Fruit fly (Drosophila melanogaster): ENCODE measurements around the gene fz2.

fz2 gene

DNA sequence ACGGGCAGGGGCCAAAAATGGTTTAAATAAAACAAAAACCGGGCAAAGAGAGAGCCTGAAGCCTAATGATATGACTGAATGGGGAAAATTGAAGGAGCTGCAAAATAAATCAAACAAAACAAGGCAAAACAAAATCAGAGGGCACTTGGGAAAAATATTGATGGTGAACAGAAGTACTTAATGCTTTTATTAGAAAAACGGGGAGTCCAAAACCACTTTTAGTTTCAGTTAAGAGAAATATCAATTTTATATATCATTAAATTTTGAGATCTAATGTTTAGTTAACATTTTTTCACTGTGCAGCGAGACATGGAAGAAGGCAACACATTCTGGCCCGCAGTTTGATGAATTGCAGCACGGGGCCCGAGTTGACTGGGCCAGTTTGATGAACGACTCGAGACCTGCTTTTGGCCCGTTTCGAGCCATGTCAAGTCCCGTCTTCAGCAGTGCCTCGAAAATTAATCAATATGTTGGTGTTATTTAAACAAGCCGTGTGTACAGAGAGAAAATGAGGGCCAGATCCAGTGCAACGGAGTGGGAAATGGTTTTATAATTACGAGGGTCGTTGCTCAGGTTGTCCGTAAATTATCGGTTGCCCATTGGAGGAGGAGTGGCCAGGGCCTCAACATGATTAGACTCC, 68.8 kb downstream of the fz2 start (continued):
- peak; percentile 2 for TF ChIP-seq CG8290 (GFP tag; optimal IDR thresholded peaks at IDR 0.05)
- TF ChIP-seq CG8290 (tag; optimal IDR thresholded peaks at IDR 0.05): peak in 1 of 2 experiments; percentile 12
- TF ChIP-seq sob (GFP tag; IDR thresholded peaks at IDR 0.05): no peak
- no peak for TF ChIP-seq cas (GFP tag; IDR thresholded peaks at IDR 0.05)
- peak; percentile 6 for TF ChIP-seq pum (GFP tag; optimal IDR thresholded peaks at IDR 0.05)
- no peak for TF ChIP-seq tx (GFP tag; optimal IDR thresholded peaks at IDR 0.05)
- no peak for TF ChIP-seq Dbx (GFP tag; IDR thresholded peaks at IDR 0.05)
- TF ChIP-seq CG9609 (GFP tag; optimal IDR thresholded peaks at IDR 0.05): peak; percentile 15
- peak; percentile 27 for TF ChIP-seq Oli (tag; optimal IDR thresholded peaks at IDR 0.05)
- TF ChIP-seq oc (tag; optimal IDR thresholded peaks at IDR 0.05): no peak
- TF ChIP-seq Med (GFP tag): peak; percentile 53
- TF ChIP-seq unc-4 (GFP tag; IDR thresholded peaks at IDR 0.05; ENCODE audit: partially characterized antibody): no peak
- TF ChIP-seq CG6272 (GFP tag; IDR thresholded peaks at IDR 0.05): no peak
- TF ChIP-seq Rfx (GFP tag; IDR thresholded peaks at IDR 0.05): no peak
- TF ChIP-seq Drgx (GFP tag; IDR thresholded peaks at IDR 0.05): peak; percentile 57
- no peak for TF ChIP-seq CG31365 (tag; optimal IDR thresholded peaks at IDR 0.05)
- TF ChIP-seq vnd (GFP tag; IDR thresholded peaks at IDR 0.05; ENCODE audit: partially characterized antibody): no peak
- TF ChIP-seq CG13624 (GFP tag; optimal IDR thresholded peaks at IDR 0.05): no peak
- no peak for TF ChIP-seq Aef1 (GFP tag; IDR thresholded peaks at IDR 0.05)
- TF ChIP-seq CG8089 (GFP tag; optimal IDR thresholded peaks at IDR 0.05): peak; percentile 1
- TF ChIP-seq schlank (tag; optimal IDR thresholded peaks at IDR 0.05): no peak
- no peak for TF ChIP-seq Sry-δ (GFP tag; optimal IDR thresholded peaks at IDR 0.05)
- no peak for TF ChIP-seq CG12744 (GFP tag; optimal IDR thresholded peaks at IDR 0.05)
- no peak for TF ChIP-seq z (GFP tag; IDR thresholded peaks at IDR 0.05)
- peak; percentile 41 for TF ChIP-seq Ssrp (tag; optimal IDR thresholded peaks at IDR 0.05)
- TF ChIP-seq CG11398 (GFP tag; optimal IDR thresholded peaks at IDR 0.05): no peak
- TF ChIP-seq NK7.1 (GFP tag; optimal IDR thresholded peaks at IDR 0.05): no peak
- TF ChIP-seq CG2116 (GFP tag; optimal IDR thresholded peaks at IDR 0.05): no peak
- TF ChIP-seq Blimp-1 (GFP tag; optimal IDR thresholded peaks at IDR 0.05): peak; percentile 49
- TF ChIP-seq ind (GFP tag; optimal IDR thresholded peaks at IDR 0.05): peak; percentile 12
- no peak for TF ChIP-seq CG4282 (GFP tag; optimal IDR thresholded peaks at IDR 0.05)
- TF ChIP-seq nerfin-2 (GFP tag; IDR thresholded peaks at IDR 0.05; ENCODE audit: partially characterized antibody): no peak
- no peak for TF ChIP-seq fru (optimal IDR thresholded peaks at IDR 0.05)
- TF ChIP-seq CG14050 (GFP tag; IDR thresholded peaks at IDR 0.05): no peak
- no peak for TF ChIP-seq cg (GFP tag; optimal IDR thresholded peaks at IDR 0.05)
- no peak for TF ChIP-seq sens-2 (GFP tag; IDR thresholded peaks at IDR 0.05)
- TF ChIP-seq CG1647 (GFP tag; optimal IDR thresholded peaks at IDR 0.05): no peak
- no peak for TF ChIP-seq CG43689 (GFP tag; IDR thresholded peaks at IDR 0.05)
- no peak for TF ChIP-seq Tbp (GFP tag; optimal IDR thresholded peaks at IDR 0.05)
- peak; percentile 46 for TF ChIP-seq HLHmδ (GFP tag; optimal IDR thresholded peaks at IDR 0.05)
- peak; percentile 47 for TF ChIP-seq CG4424 (GFP tag; optimal IDR thresholded peaks at IDR 0.05)
- no peak for TF ChIP-seq jumu (GFP tag; optimal IDR thresholded peaks at IDR 0.05)
- TF ChIP-seq NC2α (GFP tag; optimal IDR thresholded peaks at IDR 0.05): peak; percentile 1
- TF ChIP-seq CG8359 (GFP tag; optimal IDR thresholded peaks at IDR 0.05; ENCODE audit: borderline replicate concordance): no peak
- no peak for TF ChIP-seq E2f1 (GFP tag; IDR thresholded peaks at IDR 0.05)
- no peak for TF ChIP-seq CG1233 (GFP tag; optimal IDR thresholded peaks at IDR 0.05)
- no peak for TF ChIP-seq Meics (GFP tag; optimal IDR thresholded peaks at IDR 0.05)
- TF ChIP-seq CG10654 (GFP tag; optimal IDR thresholded peaks at IDR 0.05): no peak
- TF ChIP-seq B-H2 (GFP tag; optimal IDR thresholded peaks at IDR 0.05): no peak
- no peak for TF ChIP-seq H2.0 (GFP tag; IDR thresholded peaks at IDR 0.05)
- TF ChIP-seq CG18262 (tag; optimal IDR thresholded peaks at IDR 0.05): peak; percentile 57
- TF ChIP-seq cato (GFP tag; optimal IDR thresholded peaks at IDR 0.05; ENCODE audit: borderline replicate concordance): peak; percentile 4
